Fruit fly (Drosophila melanogaster) whole organism, prepupa: ENCODE measurements around the gene CG46467.

ENCODE experiments used
- Blimp-1 ChIP-seq: fragments of 200-800 bp; sonication (Bioruptor generic); optimal IDR thresholded peaks from 3 replicates; lab custom pipeline; 2017; ENCODE audit warnings: missing biosample characterization, missing genetic modification characterization, mild to moderate bottlenecking, moderate library complexity, missing genetic modification reagents
- CG11762 ChIP-seq: fragments of 200-800 bp; sonication (Bioruptor generic); optimal IDR thresholded peaks from 3 replicates; lab custom pipeline; 2016; ENCODE audit warnings: missing biosample characterization, missing genetic modification characterization; ENCODE audit not compliant: insufficient read depth
- CG15336 ChIP-seq: fragments of 200-800 bp; sonication (Bioruptor generic); IDR thresholded peaks from 2 replicates; pipeline ENCODE4 v1.3.6; 2022; ENCODE audit warnings: missing biosample characterization, missing genetic modification characterization
- CG1621 ChIP-seq: fragments of 200-800 bp; sonication (Bioruptor generic); optimal IDR thresholded peaks from 3 replicates; lab custom pipeline; 2018; ENCODE audit warnings: missing biosample characterization, mild to moderate bottlenecking, missing genetic modification characterization
- CG3919 ChIP-seq: fragments of 200-800 bp; sonication (Bioruptor generic); optimal IDR thresholded peaks from 3 replicates; lab custom pipeline; 2016; ENCODE audit warnings: missing biosample characterization, missing genetic modification characterization
- CG4318 ChIP-seq: fragments of 200-800 bp; sonication (Bioruptor generic); optimal IDR thresholded peaks from 3 replicates; lab custom pipeline; 2017; ENCODE audit warnings: missing biosample characterization, mild to moderate bottlenecking, missing genetic modification characterization
- CG6163 ChIP-seq: fragments of 200-800 bp; sonication (Bioruptor generic); IDR thresholded peaks from 3 replicates; pipeline ENCODE4 v1.3.6; 2022; ENCODE audit warnings: missing biosample characterization, missing genetic modification characterization
- CG6808 ChIP-seq: fragments of 200-800 bp; sonication (Bioruptor generic); optimal IDR thresholded peaks from 3 replicates; lab custom pipeline; 2017; ENCODE audit warnings: missing biosample characterization, missing genetic modification characterization, mild to moderate bottlenecking, moderate library complexity, missing genetic modification reagents
- CG7368 ChIP-seq: fragments of 200-800 bp; sonication (Bioruptor generic); optimal IDR thresholded peaks from 3 replicates; lab custom pipeline; 2016; ENCODE audit warnings: missing biosample characterization, missing genetic modification characterization
- CG8319 ChIP-seq: fragments of 200-800 bp; sonication (Bioruptor generic); optimal IDR thresholded peaks from 3 replicates; lab custom pipeline; 2016; ENCODE audit warnings: missing biosample characterization, missing genetic modification characterization
- CG8632 ChIP-seq: fragments of 200-800 bp; sonication (Bioruptor generic); optimal IDR thresholded peaks from 3 replicates; lab custom pipeline; 2016; ENCODE audit warnings: missing biosample characterization, missing genetic modification characterization
- CG9139 ChIP-seq: fragments of 200-800 bp; sonication (Bioruptor generic); optimal IDR thresholded peaks from 3 replicates; lab custom pipeline; 2017; ENCODE audit warnings: missing biosample characterization, mild to moderate bottlenecking, missing genetic modification characterization
- Eip78C ChIP-seq: fragments of 200-800 bp; sonication (Bioruptor generic); peaks from one replicate; lab custom pipeline; 2016; ENCODE audit warnings: missing biosample characterization, missing genetic modification characterization
- Ets21C ChIP-seq: fragments of 200-800 bp; sonication (Bioruptor generic); optimal IDR thresholded peaks from 3 replicates; lab custom pipeline; 2016; ENCODE audit warnings: missing biosample characterization, missing genetic modification characterization
- Ets96B ChIP-seq: fragments of 200-800 bp; optimal IDR thresholded peaks from 2 replicates; lab custom pipeline; 2019; ENCODE audit warnings: missing biosample characterization, mild to moderate bottlenecking, missing genetic modification characterization, moderate library complexity
- Hr38 ChIP-seq: sonication (Bioruptor generic); optimal IDR thresholded peaks from 2 replicates; lab custom pipeline; 2016; ENCODE audit warnings: missing biosample characterization, missing genetic modification characterization
- Hr39 ChIP-seq: fragments of 200-800 bp; sonication (Bioruptor generic); optimal IDR thresholded peaks from 2 replicates; lab custom pipeline; 2016; ENCODE audit warnings: missing biosample characterization, missing genetic modification characterization
- OdsH ChIP-seq: fragments of 200-800 bp; sonication (Bioruptor generic); optimal IDR thresholded peaks from 3 replicates; lab custom pipeline; 2016; ENCODE audit warnings: missing biosample characterization, missing genetic modification characterization
- Sox102F ChIP-seq: fragments of 200-800 bp; sonication (Bioruptor generic); optimal IDR thresholded peaks from 2 replicates; lab custom pipeline; 2016; ENCODE audit warnings: missing biosample characterization, mild to moderate bottlenecking, missing genetic modification characterization
- Sox14 ChIP-seq: fragments of 200-800 bp; sonication (Bioruptor generic); optimal IDR thresholded peaks from 3 replicates; lab custom pipeline; 2016; ENCODE audit warnings: missing biosample characterization, missing genetic modification characterization
- Sox15 ChIP-seq: fragments of 200-800 bp; sonication (Bioruptor generic); optimal IDR thresholded peaks from 3 replicates; lab custom pipeline; 2016; ENCODE audit warnings: missing biosample characterization, missing genetic modification characterization
- achi ChIP-seq: fragments of 200-800 bp; sonication (Bioruptor generic); optimal IDR thresholded peaks from 3 replicates; lab custom pipeline; 2016; ENCODE audit warnings: missing biosample characterization, missing genetic modification characterization
- acj6 ChIP-seq: fragments of 200-800 bp; sonication (Bioruptor generic); optimal IDR thresholded peaks from 3 replicates; lab custom pipeline; 2016; ENCODE audit warnings: missing biosample characterization, missing genetic modification characterization
- dsx ChIP-seq: fragments of 200-800 bp; optimal IDR thresholded peaks from 3 replicates; lab custom pipeline; 2019; ENCODE audit warnings: missing biosample characterization, mild to moderate bottlenecking, missing genetic modification characterization, moderate library complexity; ENCODE audit not compliant: poor library complexity, severe bottlenecking
- eg ChIP-seq: fragments of 200-800 bp; sonication (Bioruptor generic); IDR thresholded peaks from 3 replicates; pipeline ENCODE4 v1.3.6; 2022; ENCODE audit warnings: missing biosample characterization, missing genetic modification characterization
- fd85E ChIP-seq: fragments of 200-800 bp; sonication (Bioruptor generic); optimal IDR thresholded peaks from 3 replicates; lab custom pipeline; 2016; ENCODE audit warnings: missing biosample characterization, missing genetic modification characterization
- fkh ChIP-seq: fragments of 200-800 bp; sonication (Bioruptor generic); optimal IDR thresholded peaks from 3 replicates; lab custom pipeline; 2017; ENCODE audit warnings: missing biosample characterization, mild to moderate bottlenecking, missing genetic modification characterization, moderate library complexity
- pdm3 ChIP-seq: fragments of 200-800 bp; sonication (Bioruptor generic); optimal IDR thresholded peaks from 3 replicates; lab custom pipeline; 2016; ENCODE audit warnings: missing biosample characterization, missing genetic modification characterization
- ss ChIP-seq, 2 experiments: fragments of 200-800 bp; sonication (Bioruptor generic); optimal IDR thresholded peaks; 2 replicates in 1 of 2; 3 replicates in 1 of 2; lab custom pipeline; 2017 to 2018; ENCODE audit warnings: mild to moderate bottlenecking in 2 of 2, missing biosample characterization in 2 of 2, missing genetic modification characterization in 2 of 2, moderate library complexity in 1 of 2
- svp ChIP-seq: fragments of 200-800 bp; sonication (Bioruptor generic); peaks from one replicate; lab custom pipeline; 2016; ENCODE audit warnings: missing biosample characterization, missing genetic modification characterization
- vri ChIP-seq: fragments of 200-800 bp; sonication (Bioruptor generic); optimal IDR thresholded peaks from 3 replicates; lab custom pipeline; 2016; ENCODE audit warnings: missing biosample characterization, mild to moderate bottlenecking, missing genetic modification characterization

The CG46467 gene

DNA sequence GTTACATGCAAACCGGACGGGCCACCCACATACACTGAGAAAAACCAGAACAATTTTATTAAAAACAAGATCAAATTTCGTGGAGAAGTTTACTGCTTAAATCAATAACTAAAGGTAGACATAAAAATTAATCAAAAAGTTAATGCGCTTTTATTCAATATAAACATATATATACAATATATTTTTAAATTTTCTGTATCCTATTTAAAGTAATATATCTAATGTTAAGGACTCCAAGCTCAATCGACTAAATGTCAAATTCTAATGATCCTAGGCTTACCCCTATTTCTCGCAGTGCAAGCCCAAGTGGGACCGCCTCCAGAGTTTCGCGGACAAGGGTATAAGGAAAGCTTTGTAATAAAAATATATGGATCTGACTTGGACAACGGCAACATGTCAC is 16.7 kb upstream of the CG46467 start (continued):
- no peak for TF ChIP-seq OdsH
- no peak for TF ChIP-seq achi (GFP tag; lab: Kevin White, UChicago)
- TF ChIP-seq acj6 (GFP tag; lab: Kevin White, UChicago): no peak
- no peak for TF ChIP-seq CG4318
- TF ChIP-seq CG9139 (GFP tag; lab: Kevin White, UChicago): no peak
- no peak for TF ChIP-seq CG3919 (GFP tag; lab: Kevin White, UChicago)
- TF ChIP-seq CG8319: no peak
- TF ChIP-seq CG6808 (GFP tag; lab: Kevin White, UChicago): no peak
- no peak for TF ChIP-seq fd85E (GFP tag; lab: Kevin White, UChicago)
- TF ChIP-seq pdm3: no peak
- TF ChIP-seq, all 60 proteins: peak for 5

DNA sequence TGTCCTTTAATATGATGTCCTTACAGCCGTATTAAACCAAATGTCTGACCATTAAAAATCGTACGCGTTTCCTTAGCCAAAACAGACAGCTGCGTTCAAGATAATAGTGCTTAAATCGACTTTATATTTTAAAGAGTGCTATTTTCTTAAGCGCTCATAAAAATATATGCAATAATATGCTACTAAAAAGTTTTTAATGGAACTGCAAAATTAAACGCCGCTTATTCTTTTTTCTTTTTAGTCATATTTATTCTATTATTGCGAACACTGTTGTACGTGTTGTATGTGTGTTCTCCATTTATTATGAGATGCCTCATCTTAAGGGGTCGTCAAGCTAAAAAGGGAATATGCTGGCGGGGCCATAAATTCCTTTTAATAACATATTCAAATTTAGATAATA is 13.9 kb upstream of the CG46467 start:
- TF ChIP-seq Sox14 (GFP tag; lab: Kevin White, UChicago) (no peak), Eip78C (GFP tag; lab: Kevin White, UChicago) (peak; percentile 46), Hr39 (GFP tag; lab: Kevin White, UChicago) (no peak), CG11762 (GFP tag; lab: Kevin White, UChicago) (no peak), svp (GFP tag; lab: Kevin White, UChicago) (peak; percentile 20), Blimp-1 (no peak), Sox102F (no peak), acj6 (GFP tag; lab: Kevin White, UChicago) (no peak), Sox15 (no peak), CG1621 (no peak), dsx (no peak), Ets21C (GFP tag; lab: Kevin White, UChicago) (no peak)

DNA sequence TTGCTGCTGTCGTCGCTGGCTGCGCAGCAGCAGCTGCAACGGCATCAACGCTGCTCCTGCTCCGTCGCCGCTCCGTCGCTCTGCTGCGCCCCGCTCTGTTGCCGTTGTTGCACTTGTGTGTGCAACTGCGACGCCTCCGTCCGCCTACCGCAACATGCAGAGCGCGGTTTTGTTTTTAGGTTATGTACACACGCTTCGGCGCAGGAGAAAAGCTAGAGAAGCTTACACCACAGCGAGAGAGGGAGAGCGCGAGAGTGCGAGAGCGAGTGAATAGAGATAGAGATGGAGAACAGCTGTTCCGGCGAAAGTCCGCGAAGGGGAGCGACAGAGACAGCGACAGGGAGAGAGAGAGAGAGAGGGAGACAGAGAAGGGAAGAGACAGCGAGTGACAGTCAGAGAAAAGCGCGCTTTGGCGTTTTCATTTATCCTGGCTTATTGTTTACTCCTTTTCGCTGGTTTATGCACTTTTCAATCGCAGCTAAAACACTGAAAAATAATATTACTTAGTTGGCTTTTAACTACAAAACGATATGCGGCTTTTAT is 8.6 kb upstream of the CG46467 start:
- TF ChIP-seq fkh (GFP tag; lab: Kevin White, UChicago) (peak; percentile 3), CG15336 (GFP tag; lab: Robert Waterston, UW) (no peak)

DNA sequence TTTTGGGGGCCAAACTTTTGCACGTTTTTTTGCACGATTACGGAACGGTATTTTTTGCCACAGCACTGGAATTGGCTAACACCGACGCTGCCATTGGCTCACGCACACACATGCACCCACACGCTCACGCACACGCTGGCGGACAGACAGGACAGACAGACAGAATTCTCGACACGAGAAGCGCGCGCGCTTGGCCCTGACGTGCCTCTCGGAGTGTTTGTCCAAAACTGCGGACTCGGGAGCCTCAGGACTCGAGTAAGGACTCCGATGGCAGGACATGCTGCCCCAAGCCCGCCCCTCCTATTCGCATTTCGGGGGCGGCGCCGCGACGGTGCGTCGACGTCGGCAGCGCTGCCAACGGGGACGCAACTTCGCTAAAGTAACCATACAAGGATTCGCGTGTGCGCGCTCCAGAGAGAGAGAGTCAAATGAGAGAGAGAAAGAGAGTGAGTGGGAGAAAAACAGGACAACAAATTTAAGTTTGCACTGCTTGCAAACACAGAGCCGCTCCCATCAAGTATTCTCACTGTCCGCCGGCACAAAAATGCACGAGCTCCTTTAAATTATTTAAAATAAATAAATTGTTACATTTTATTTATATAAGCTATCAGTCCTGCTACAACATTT is 6.5 kb upstream of the CG46467 start, which contains the start of gene Teh1:
Gene Teh1, minus strand, starts transcription at position 210 of the 627 bp plus-strand sequence.
- TF ChIP-seq CG6163 (GFP tag; lab: Robert Waterston, UW) (0 out of 3 replicates have a peak, but pooled peaks have one; percentile 34), Ets96B (tag; lab: Kevin White, UChicago) (no peak), CG3919 (GFP tag; lab: Kevin White, UChicago) (no peak), ss (GFP tag; optimal IDR thresholded peaks at IDR 0.05; lab: Kevin White, UChicago) (no peak), eg (GFP tag; lab: Robert Waterston, UW) (no peak), dsx (no peak), vri (GFP tag; lab: Kevin White, UChicago) (no peak)

DNA sequence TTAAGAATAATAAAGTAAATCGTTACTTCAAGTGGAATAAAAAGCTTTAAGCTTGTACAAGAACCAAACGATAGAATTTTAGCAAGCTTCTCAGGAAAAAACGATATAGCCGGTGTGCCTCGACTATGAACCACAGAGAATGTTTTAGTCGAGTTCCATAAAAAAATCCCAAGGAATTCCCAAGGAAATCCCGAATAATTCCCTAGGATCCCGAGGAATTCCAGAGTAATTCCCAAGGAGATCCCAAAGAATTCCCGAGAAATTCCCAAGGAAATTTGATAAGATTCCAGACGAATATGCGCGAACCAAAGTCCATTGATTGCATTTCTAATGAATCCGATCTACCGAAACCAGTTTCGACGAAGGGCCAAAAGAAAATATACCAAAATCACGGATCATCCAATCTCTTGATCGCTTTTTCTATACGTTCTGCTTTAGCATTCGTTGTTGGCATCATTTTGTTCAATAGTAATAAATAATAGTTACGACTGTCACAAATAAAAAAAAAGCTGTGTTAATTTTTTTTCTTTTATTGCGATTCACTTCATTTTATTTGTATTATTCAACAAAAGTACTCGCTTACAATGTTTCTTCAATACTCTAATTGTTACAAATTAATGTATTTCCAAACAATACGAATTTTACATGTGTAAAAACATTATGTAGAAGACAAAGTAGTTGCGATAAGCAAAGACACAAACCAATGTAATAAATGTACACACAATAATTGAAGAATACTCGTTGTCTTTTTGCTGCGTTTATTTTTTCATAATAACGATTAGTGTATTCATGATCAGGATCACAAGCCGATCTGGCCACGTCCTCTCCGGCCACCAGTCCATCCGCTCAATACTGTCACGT is 5.7 kb upstream of the CG46467 start:
- TF ChIP-seq CG6163 (GFP tag; lab: Robert Waterston, UW): no peak
- TF ChIP-seq svp (GFP tag; lab: Kevin White, UChicago): no peak
- TF ChIP-seq CG7368 (GFP tag; lab: Kevin White, UChicago): no peak
- peak; percentile 50 for TF ChIP-seq Eip78C (GFP tag; lab: Kevin White, UChicago)
- TF ChIP-seq Hr38 (GFP tag; lab: Kevin White, UChicago): no peak
- TF ChIP-seq CG8632 (GFP tag; lab: Kevin White, UChicago): no peak
- TF ChIP-seq dsx: peak; percentile 87
- TF ChIP-seq, all 60 proteins: peak for 2
